Fruit fly (Drosophila melanogaster) whole organism, adult: ENCODE results near the gene CG9095.

Experiments
- CG11617 ChIP-seq: fragments of 200-800 bp; sonication (Bioruptor generic); optimal IDR thresholded peaks from 2 replicates; lab custom pipeline; 2017; ENCODE audit warnings: mild to moderate bottlenecking, missing biosample characterization, missing genetic modification reagents, missing genetic modification characterization
- CG12768 ChIP-seq: fragments of 200-800 bp; sonication (Bioruptor generic); optimal IDR thresholded peaks from 2 replicates; lab custom pipeline; 2017; ENCODE audit warnings: missing biosample characterization, missing genetic modification characterization, mild to moderate bottlenecking, moderate library complexity, missing genetic modification reagents
- CG33017 ChIP-seq: fragments of 200-800 bp; sonication (Bioruptor generic); optimal IDR thresholded peaks from 2 replicates; lab custom pipeline; 2018; ENCODE audit warnings: missing biosample characterization, mild to moderate bottlenecking, missing genetic modification characterization, moderate library complexity
- Crg-1 ChIP-seq: fragments of 200-800 bp; sonication (Bioruptor generic); optimal IDR thresholded peaks from 2 replicates; lab custom pipeline; 2016; ENCODE audit warnings: missing biosample characterization, missing genetic modification characterization

dm6 chrX:15206536-15206935 is 43.5 kb upstream of the CG9095 start, which contains the start of gene CG32588:
- TF ChIP-seq CG11617 (no peak), CG12768 (GFP tag; lab: Kevin White, UChicago) (no peak), CG33017 (tag; lab: Kevin White, UChicago) (no peak), Crg-1 (no peak)
